Worm (Caenorhabditis elegans) whole organism, L4 larva: Measurements from ENCODE around the gene lag-2.

Experiments
- F10B5.3 ChIP-seq: sonication (generic microtip); optimal IDR thresholded peaks from 2 replicates; lab custom pipeline; 2016; ENCODE audit warnings: mild to moderate bottlenecking, missing genetic modification characterization, missing compliant biosample characterization
- F26F4.8 ChIP-seq: fragments of 200-800 bp; sonication (Bioruptor generic); conservative IDR thresholded peaks from 2 replicates; pipeline ENCODE4 v1.3.6; 2022; ENCODE audit warnings: missing genetic modification characterization, missing compliant biosample characterization
- T20F7.1 ChIP-seq: fragments of 200-800 bp; sonication (Bioruptor generic); optimal IDR thresholded peaks from 2 replicates; lab custom pipeline; 2018; ENCODE audit warnings: mild to moderate bottlenecking, missing genetic modification characterization, missing compliant biosample characterization
- T26A8.4 ChIP-seq: fragments of 200-800 bp; sonication (Bioruptor generic); IDR thresholded peaks from 2 replicates; pipeline ENCODE4 v1.3.6; 2022; ENCODE audit warnings: missing genetic modification characterization, missing compliant biosample characterization
- aha-1 ChIP-seq: fragments of 150-350 bp; peaks from one replicate; lab custom pipeline; 2014; ENCODE audit warnings: missing biosample characterization, missing genetic modification characterization
- arid-1 ChIP-seq: fragments of 200-800 bp; sonication (Bioruptor generic); conservative IDR thresholded peaks from 2 replicates; pipeline ENCODE4 v1.3.6; 2022; ENCODE audit warnings: missing genetic modification reagents, missing genetic modification characterization, missing compliant biosample characterization
- ceh-28 ChIP-seq: fragments of 150-350 bp; optimal IDR thresholded peaks from 2 replicates; lab custom pipeline; 2014; ENCODE audit warnings: missing biosample characterization, missing genetic modification reagents, missing genetic modification characterization
- ceh-62 ChIP-seq: sonication (generic microtip); optimal IDR thresholded peaks from 2 replicates; lab custom pipeline; 2017; ENCODE audit warnings: missing biosample characterization, missing genetic modification characterization
- daf-16 ChIP-seq, 3 experiments: sonication (generic microtip); optimal IDR thresholded peaks; 2 replicates each; lab custom pipeline; 2016 to 2017; ENCODE audit warnings: missing genetic modification characterization in 3 of 3, missing genetic modification reagents in 3 of 3, mild to moderate bottlenecking in 2 of 3, missing compliant biosample characterization in 2 of 3, missing biosample characterization in 1 of 3, moderate library complexity in 1 of 3
- daf-8 ChIP-seq: fragments of 200-800 bp; sonication (Bioruptor generic); IDR thresholded peaks from 2 replicates; pipeline ENCODE4 v1.3.6; 2022; ENCODE audit warnings: missing genetic modification characterization, missing compliant biosample characterization
- dpl-1 ChIP-seq: fragments of 150-350 bp; optimal IDR thresholded peaks from 2 replicates; lab custom pipeline; 2014; ENCODE audit warnings: missing biosample characterization, missing genetic modification reagents, missing genetic modification characterization
- dve-1 ChIP-seq: sonication (generic microtip); optimal IDR thresholded peaks from 2 replicates; lab custom pipeline; 2017; ENCODE audit warnings: antibody characterized with exemption, mild to moderate bottlenecking, missing genetic modification characterization, missing compliant biosample characterization; ENCODE audit not compliant: insufficient read depth
- hlh-11 ChIP-seq: fragments of 200-800 bp; sonication (Bioruptor generic); optimal IDR thresholded peaks from 2 replicates; lab custom pipeline; 2018; ENCODE audit warnings: mild to moderate bottlenecking, missing genetic modification characterization, missing compliant biosample characterization
- hlh-30 ChIP-seq: sonication (generic microtip); optimal IDR thresholded peaks from 2 replicates; lab custom pipeline; 2017; ENCODE audit warnings: antibody characterized with exemption, mild to moderate bottlenecking, missing genetic modification characterization, missing compliant biosample characterization; ENCODE audit not compliant: insufficient read depth
- hmg-1.1 ChIP-seq: fragments of 200-800 bp; sonication (Bioruptor generic); IDR thresholded peaks from 2 replicates; pipeline ENCODE4 v1.3.6; 2022; ENCODE audit warnings: missing genetic modification reagents, missing genetic modification characterization, missing compliant biosample characterization
- lin-15B ChIP-seq: fragments of 150-350 bp; sonication (generic microtip); optimal IDR thresholded peaks from 3 replicates; lab custom pipeline; 2014; ENCODE audit warnings: missing biosample characterization, missing genetic modification characterization
- lin-38 ChIP-seq: fragments of 200-800 bp; sonication (Bioruptor generic); IDR thresholded peaks from 2 replicates; pipeline ENCODE4 v1.3.6; 2022; ENCODE audit warnings: missing genetic modification reagents, missing genetic modification characterization, missing compliant biosample characterization
- lsy-2 ChIP-seq, 2 experiments: fragments of 150-350 bp in 1 of 2; sonication (generic microtip) in 1 of 2; optimal IDR thresholded peaks; 2 replicates each; lab custom pipeline; 2014 to 2017; ENCODE audit warnings: missing biosample characterization in 2 of 2, missing genetic modification characterization in 2 of 2
- mdt-29 ChIP-seq: fragments of 200-800 bp; sonication (Bioruptor generic); IDR thresholded peaks from 2 replicates; pipeline ENCODE4 v1.3.6; 2022; ENCODE audit warnings: missing genetic modification reagents, missing genetic modification characterization, missing compliant biosample characterization
- mep-1 ChIP-seq: fragments of 150-350 bp; sonication (generic microtip); optimal IDR thresholded peaks from 3 replicates; lab custom pipeline; 2014; ENCODE audit warnings: missing biosample characterization, missing genetic modification characterization
- mes-2 ChIP-seq: sonication (generic microtip); optimal IDR thresholded peaks from 2 replicates; lab custom pipeline; 2016; ENCODE audit warnings: missing genotype, mild to moderate bottlenecking, missing genetic modification characterization, missing compliant biosample characterization; ENCODE audit not compliant: poor library complexity, severe bottlenecking
- mxl-2 ChIP-seq: fragments of 200-800 bp; sonication (Bioruptor generic); conservative IDR thresholded peaks from 2 replicates; pipeline ENCODE4 v1.3.6; 2022; ENCODE audit warnings: missing genetic modification reagents, missing genetic modification characterization, missing compliant biosample characterization
- nhr-10 ChIP-seq: fragments of 150-350 bp; optimal IDR thresholded peaks from 2 replicates; lab custom pipeline; 2014; ENCODE audit warnings: missing biosample characterization, missing genetic modification characterization
- nhr-102 ChIP-seq: sonication (generic microtip); optimal IDR thresholded peaks from 2 replicates; lab custom pipeline; 2016; ENCODE audit warnings: mild to moderate bottlenecking, missing genetic modification characterization, moderate library complexity, missing compliant biosample characterization
- nhr-11 ChIP-seq: fragments of 150-350 bp; optimal IDR thresholded peaks from 2 replicates; lab custom pipeline; 2014; ENCODE audit warnings: missing biosample characterization, missing genetic modification characterization
- nhr-28 ChIP-seq: fragments of 150-350 bp; optimal IDR thresholded peaks from 2 replicates; lab custom pipeline; 2014; ENCODE audit warnings: missing biosample characterization, missing genetic modification characterization
- nhr-48 ChIP-seq: sonication (generic microtip); optimal IDR thresholded peaks from 2 replicates; lab custom pipeline; 2016; ENCODE audit warnings: mild to moderate bottlenecking, missing genetic modification characterization, missing compliant biosample characterization
- nhr-6 ChIP-seq: fragments of 150-350 bp; optimal IDR thresholded peaks from 2 replicates; lab custom pipeline; 2014; ENCODE audit warnings: missing biosample characterization, missing genetic modification characterization
- nhr-76 ChIP-seq: fragments of 150-350 bp; optimal IDR thresholded peaks from 2 replicates; lab custom pipeline; 2014; ENCODE audit warnings: missing biosample characterization, missing genetic modification characterization
- nhr-77 ChIP-seq: fragments of 150-350 bp; optimal IDR thresholded peaks from 2 replicates; lab custom pipeline; 2014; ENCODE audit warnings: missing biosample characterization, missing genetic modification characterization
- pha-4 ChIP-seq, 2 experiments: fragments of 150-350 bp in 1 of 2; fragments of 200-800 bp in 1 of 2; sonication (Bioruptor generic) in 1 of 2; IDR thresholded peaks in 1 of 2; optimal IDR thresholded peaks in 1 of 2; 2 replicates each; pipeline versions ENCODE4 v1.3.6 to Lab custom; 2014 to 2022; ENCODE audit warnings: missing genetic modification characterization in 2 of 2, missing genetic modification reagents in 2 of 2, missing biosample characterization in 1 of 2, missing compliant biosample characterization in 1 of 2
- pqm-1 ChIP-seq: sonication (generic microtip); optimal IDR thresholded peaks from 2 replicates; lab custom pipeline; 2017; ENCODE audit warnings: missing biosample characterization, missing genetic modification characterization
- rbr-2 ChIP-seq: sonication (generic microtip); optimal IDR thresholded peaks from 2 replicates; lab custom pipeline; 2016; ENCODE audit warnings: missing genotype, missing genetic modification characterization, missing compliant biosample characterization
- snpc-4 ChIP-seq: fragments of 150-350 bp; optimal IDR thresholded peaks from 2 replicates; lab custom pipeline; 2014; ENCODE audit warnings: missing biosample characterization, missing genetic modification characterization
- spr-3 ChIP-seq: fragments of 200-800 bp; sonication (Bioruptor generic); optimal IDR thresholded peaks from 2 replicates; lab custom pipeline; 2018; ENCODE audit warnings: mild to moderate bottlenecking, missing genetic modification characterization, missing compliant biosample characterization
- unc-62 ChIP-seq, 3 experiments: fragments of 150-350 bp in 1 of 3; sonication (generic microtip); optimal IDR thresholded peaks in 2 of 3; peaks in 1 of 3; 1 replicate in 1 of 3; 2 replicates in 2 of 3; lab custom pipeline; 2014 to 2017; ENCODE audit warnings: missing biosample characterization in 3 of 3, missing genetic modification characterization in 3 of 3, missing genetic modification reagents in 3 of 3, missing genotype in 1 of 3
- zfp-2 ChIP-seq: sonication (generic microtip); optimal IDR thresholded peaks from 2 replicates; lab custom pipeline; 2016; ENCODE audit warnings: mild to moderate bottlenecking, missing genetic modification characterization, missing compliant biosample characterization
- zip-11 ChIP-seq: fragments of 200-800 bp; sonication (Bioruptor generic); IDR thresholded peaks from 2 replicates; pipeline ENCODE4 v1.3.6; 2022; ENCODE audit warnings: missing genetic modification characterization, missing compliant biosample characterization
- ztf-11 ChIP-seq: fragments of 150-350 bp; optimal IDR thresholded peaks from 2 replicates; lab custom pipeline; 2014; ENCODE audit warnings: missing biosample characterization, missing genetic modification characterization
- ztf-7 ChIP-seq: fragments of 150-350 bp; optimal IDR thresholded peaks from 2 replicates; lab custom pipeline; 2014; ENCODE audit warnings: missing biosample characterization, missing genetic modification characterization

The lag-2 gene

ce11 chrV:3194952-3195450 is 6.9 kb downstream of the lag-2 start, which contains the start of gene Y73C8B.2:
Gene Y73C8B.2, minus strand, starts transcription at chrV:3195002.
- TF ChIP-seq daf-16 (GFP tag; optimal IDR thresholded peaks at IDR 0.05; lab: Kevin White, UChicago) (no peak), daf-16 (tag; optimal IDR thresholded peaks at IDR 0.05; lab: Kevin White, UChicago) (peak; percentile 13), lsy-2 (tag; optimal IDR thresholded peaks at IDR 0.05; lab: Kevin White, UChicago) (peak in 1 of 2 experiments; percentile 58), hlh-11 (tag; lab: Kevin White, UChicago) (peak; percentile 0), nhr-76 (no peak), mdt-29 (GFP tag; lab: Robert Waterston, UW) (no peak), lin-38 (GFP tag; lab: Robert Waterston, UW) (peak; percentile 81), dve-1 (peak; percentile 35), nhr-28 (tag; lab: Kevin White, UChicago) (peak; percentile 38), ceh-62 (tag; lab: Kevin White, UChicago) (no peak), pqm-1 (peak; percentile 14), nhr-102 (tag; lab: Kevin White, UChicago) (peak; percentile 34), zip-11 (GFP tag; lab: Robert Waterston, UW) (no peak), aha-1 (tag; lab: Kevin White, UChicago) (peak; percentile 92), ceh-28 (no peak), mep-1 (tag; lab: Kevin White, UChicago) (peak; percentile 59), nhr-6 (tag; lab: Kevin White, UChicago) (peak; percentile 83), ztf-11 (no peak), hmg-1.1 (GFP tag; lab: Robert Waterston, UW) (peak; percentile 36; the same call in 1 of the 2 replicates), daf-8 (GFP tag; lab: Robert Waterston, UW) (no peak), unc-62 (GFP tag; optimal IDR thresholded peaks at IDR 0.05 in 1 of 2; lab: Kevin White, UChicago) (peak in 1 of 2 experiments; percentile 85), unc-62 (tag; optimal IDR thresholded peaks at IDR 0.05; lab: Kevin White, UChicago) (no peak), rbr-2 (tag; lab: Kevin White, UChicago) (peak; percentile 15), zfp-2 (tag; lab: Kevin White, UChicago) (no peak), nhr-77 (tag; lab: Kevin White, UChicago) (peak; percentile 7), pha-4 (GFP tag; IDR thresholded peaks at IDR 0.05; lab: Robert Waterston, UW) (no peak), pha-4 (tag; optimal IDR thresholded peaks at IDR 0.05; lab: Kevin White, UChicago) (peak; percentile 94), ztf-7 (no peak)
- TF ChIP-seq, all 104 proteins: peak for 16

ce11 chrV:3195814-3196213 is 7.7 kb downstream of the lag-2 start:
- no peak for TF ChIP-seq daf-8 (GFP tag; lab: Robert Waterston, UW)
- TF ChIP-seq T26A8.4 (GFP tag; lab: Robert Waterston, UW): no peak
- TF ChIP-seq arid-1 (GFP tag; lab: Robert Waterston, UW): no peak

- peak; percentile 11 for TF ChIP-seq hlh-11 (tag; lab: Kevin White, UChicago)
- no peak for TF ChIP-seq spr-3
- peak; percentile 94 for TF ChIP-seq nhr-11 (tag; lab: Kevin White, UChicago)
- peak; percentile 3 for TF ChIP-seq hlh-30 (tag; lab: Kevin White, UChicago)
- no peak for TF ChIP-seq F26F4.8 (GFP tag; lab: Robert Waterston, UW)
- peak; percentile 20 for TF ChIP-seq mep-1 (tag; lab: Kevin White, UChicago)
- no peak for TF ChIP-seq nhr-10
- TF ChIP-seq nhr-48 (tag; lab: Kevin White, UChicago): peak; percentile 88
- TF ChIP-seq dpl-1 (GFP tag; lab: Kevin White, UChicago): no peak
- TF ChIP-seq lsy-2 (tag; optimal IDR thresholded peaks at IDR 0.05; lab: Kevin White, UChicago): peak in 1 of 2 experiments; percentile 11
- TF ChIP-seq nhr-28 (tag; lab: Kevin White, UChicago): peak; percentile 90
- TF ChIP-seq nhr-77 (tag; lab: Kevin White, UChicago): no peak
- TF ChIP-seq lin-38 (GFP tag; lab: Robert Waterston, UW): peak; percentile 31; the same call in 1 of the 2 replicates
- TF ChIP-seq snpc-4 (tag; lab: Kevin White, UChicago): no peak
- no peak for TF ChIP-seq lin-15B (tag; lab: Kevin White, UChicago)
- no peak for TF ChIP-seq nhr-102 (tag; lab: Kevin White, UChicago)
- TF ChIP-seq dve-1: peak; percentile 35
- TF ChIP-seq zip-11 (GFP tag; lab: Robert Waterston, UW): no peak
- TF ChIP-seq T20F7.1 (GFP tag; lab: Kevin White, UChicago): no peak
- no peak for TF ChIP-seq mes-2
- TF ChIP-seq F10B5.3 (tag; lab: Kevin White, UChicago): no peak
- TF ChIP-seq mxl-2 (GFP tag; lab: Robert Waterston, UW): no peak
Measured at ce11 chrV:3196832-3197329, 8.7 kb downstream of the lag-2 start, which contains the start of the genes Y73C8B.1 and Y73C8B.5. Gene Y73C8B.1, minus strand, starts transcription at chrV:3196882. Gene Y73C8B.5, plus strand, starts transcription at chrV:3197268.
